Fruit fly (Drosophila melanogaster): ENCODE measurements around the gene CG15211.

The CG15211 gene

dm6 chrX:10767350-10768005 lies 4.9 kb upstream of the CG15211 start (continued):
- TF ChIP-seq pnt (GFP tag; optimal IDR thresholded peaks at IDR 0.05): peak; percentile 52
- peak; percentile 54 for TF ChIP-seq CG9609 (GFP tag; optimal IDR thresholded peaks at IDR 0.05)
- TF ChIP-seq hkb (optimal IDR thresholded peaks at IDR 0.05): no peak
- TF ChIP-seq hkb (GFP tag; IDR thresholded peaks at IDR 0.05): 0 out of 2 replicates have a peak, but pooled peaks have one; percentile 27
- no peak for TF ChIP-seq sima (GFP tag; optimal IDR thresholded peaks at IDR 0.05)
- TF ChIP-seq tgo (GFP tag; IDR thresholded peaks at IDR 0.05): peak; percentile 47; the same call in 2 of the 3 replicates
- no peak; the same call in 1 of the 2 replicates for TF ChIP-seq MBD-R2 (GFP tag; IDR thresholded peaks at IDR 0.05)
- peak; percentile 23; the same call in 1 of the 2 replicates for TF ChIP-seq ap (GFP tag; IDR thresholded peaks at IDR 0.05)
- 0 out of 2 replicates have a peak, but pooled peaks have one; percentile 6 for TF ChIP-seq CG5953 (GFP tag; IDR thresholded peaks at IDR 0.05)
- TF ChIP-seq CTCF (GFP tag; optimal IDR thresholded peaks at IDR 0.05): no peak
- TF ChIP-seq pfk (GFP tag; optimal IDR thresholded peaks at IDR 0.05): no peak
- no peak for TF ChIP-seq corto (GFP tag; optimal IDR thresholded peaks at IDR 0.05)
- TF ChIP-seq HLH4C (GFP tag; IDR thresholded peaks at IDR 0.05; ENCODE audit: partially characterized antibody): no peak
- no peak for TF ChIP-seq Neu2 (GFP tag; optimal IDR thresholded peaks at IDR 0.05; ENCODE audit: borderline replicate concordance)
- TF ChIP-seq tio (GFP tag; optimal IDR thresholded peaks at IDR 0.05): no peak
- TF ChIP-seq CG9215 (GFP tag; IDR thresholded peaks at IDR 0.05): no peak; the same call in 1 of the 2 replicates
- peak; percentile 15 for TF ChIP-seq trem (tag; optimal IDR thresholded peaks at IDR 0.05)
- peak; percentile 58 for TF ChIP-seq CG15514 (GFP tag; optimal IDR thresholded peaks at IDR 0.05)
- no peak for TF ChIP-seq CG11085 (GFP tag; IDR thresholded peaks at IDR 0.05)
- no peak for TF ChIP-seq Spps (tag; optimal IDR thresholded peaks at IDR 0.05)
- no peak for TF ChIP-seq p53 (GFP tag; optimal IDR thresholded peaks at IDR 0.05)
- TF ChIP-seq CG33213 (GFP tag; optimal IDR thresholded peaks at IDR 0.05): no peak
- TF ChIP-seq crol (GFP tag; IDR thresholded peaks at IDR 0.05): peak; percentile 94
- TF ChIP-seq Nf-YA (GFP tag; IDR thresholded peaks at IDR 0.05): no peak
- no peak for TF ChIP-seq gfzf (GFP tag; optimal IDR thresholded peaks at IDR 0.05)
- TF ChIP-seq dm (GFP tag; optimal IDR thresholded peaks at IDR 0.05): no peak
- TF ChIP-seq B-H1 (GFP tag; IDR thresholded peaks at IDR 0.05): no peak
- no peak for TF ChIP-seq dati (GFP tag; IDR thresholded peaks at IDR 0.05)
- peak; percentile 44; the same call in 1 of the 3 replicates for TF ChIP-seq CG14050 (GFP tag; IDR thresholded peaks at IDR 0.05)
- TF ChIP-seq CG9817 (tag; optimal IDR thresholded peaks at IDR 0.05): peak; percentile 55
- peak; percentile 44 for TF ChIP-seq CG12219 (GFP tag; optimal IDR thresholded peaks at IDR 0.05)
- peak; percentile 54 for TF ChIP-seq CG9876 (GFP tag; optimal IDR thresholded peaks at IDR 0.05)
- peak; percentile 5 for TF ChIP-seq CG4820 (GFP tag; optimal IDR thresholded peaks at IDR 0.05)
- TF ChIP-seq pan (optimal IDR thresholded peaks at IDR 0.05): no peak
- peak in 1 of 2 experiments; percentile 68 for TF ChIP-seq pan (GFP tag; optimal IDR thresholded peaks at IDR 0.05 in 1 of 2, IDR thresholded peaks at IDR 0.05 in 1 of 2)
- no peak for TF ChIP-seq CG8765 (GFP tag; IDR thresholded peaks at IDR 0.05)
- peak; percentile 80 for TF ChIP-seq lilli (GFP tag; optimal IDR thresholded peaks at IDR 0.05)
- TF ChIP-seq pros (GFP tag; optimal IDR thresholded peaks at IDR 0.05): no peak
- TF ChIP-seq chm (GFP tag; IDR thresholded peaks at IDR 0.05): peak; percentile 79
- peak; percentile 7 for TF ChIP-seq CG10147 (GFP tag; optimal IDR thresholded peaks at IDR 0.05)
- TF ChIP-seq crp (GFP tag; optimal IDR thresholded peaks at IDR 0.05): peak in 1 of 2 experiments; percentile 73
- peak; percentile 17; the same call in 1 of the 2 replicates for TF ChIP-seq CG31224 (GFP tag; IDR thresholded peaks at IDR 0.05)
- TF ChIP-seq CG2202 (tag; optimal IDR thresholded peaks at IDR 0.05): no peak
- TF ChIP-seq CG18476 (GFP tag; optimal IDR thresholded peaks at IDR 0.05): peak; percentile 23
- TF ChIP-seq fd64A (GFP tag; optimal IDR thresholded peaks at IDR 0.05): no peak
- TF ChIP-seq nau (GFP tag; optimal IDR thresholded peaks at IDR 0.05): peak; percentile 43
- no peak for TF ChIP-seq mld (GFP tag; IDR thresholded peaks at IDR 0.05; ENCODE audit: partially characterized antibody)
- no peak for TF ChIP-seq bigmax (GFP tag; optimal IDR thresholded peaks at IDR 0.05)
- TF ChIP-seq pzg (GFP tag; optimal IDR thresholded peaks at IDR 0.05): no peak
- TF ChIP-seq gem (tag; optimal IDR thresholded peaks at IDR 0.05): peak; percentile 73
- peak; percentile 53 for TF ChIP-seq CG4328 (GFP tag; optimal IDR thresholded peaks at IDR 0.05)
